Fruit fly (Drosophila melanogaster) whole organism, embryonic: ENCODE measurements around the gene mRRF2.

Source experiments
- B-H2 ChIP-seq: fragments of 200-800 bp; sonication (Bioruptor generic); optimal IDR thresholded peaks from 2 replicates; lab custom pipeline; 2018; ENCODE audit warnings: missing biosample characterization, mild to moderate bottlenecking, missing genetic modification characterization
- Bdp1 ChIP-seq: fragments of 200-800 bp; sonication (Bioruptor generic); optimal IDR thresholded peaks from 3 replicates; lab custom pipeline; 2016; ENCODE audit warnings: missing biosample characterization, missing genetic modification characterization
- CG1024 ChIP-seq: fragments of 200-800 bp; sonication (Bioruptor generic); IDR thresholded peaks from 2 replicates; pipeline ENCODE4 v1.3.6; 2022; ENCODE audit warnings: missing biosample characterization, missing genetic modification characterization
- CG11247 ChIP-seq: fragments of 200-800 bp; sonication (Bioruptor generic); IDR thresholded peaks from 2 replicates; pipeline ENCODE4 v1.3.6; 2022; ENCODE audit warnings: missing biosample characterization, missing genetic modification characterization
- CG11723 ChIP-seq: fragments of 200-800 bp; sonication (Bioruptor generic); optimal IDR thresholded peaks from 2 replicates; lab custom pipeline; 2017; ENCODE audit warnings: missing biosample characterization, mild to moderate bottlenecking, missing genetic modification characterization
- CG15696 ChIP-seq: fragments of 200-800 bp; sonication (Bioruptor generic); optimal IDR thresholded peaks from 2 replicates; lab custom pipeline; 2019; ENCODE audit warnings: missing biosample characterization, mild to moderate bottlenecking, missing genetic modification characterization, moderate library complexity
- CG2712 ChIP-seq: fragments of 200-800 bp; optimal IDR thresholded peaks from 3 replicates; lab custom pipeline; 2019; ENCODE audit warnings: missing biosample characterization, mild to moderate bottlenecking, missing genetic modification characterization, moderate library complexity
- CG30431 ChIP-seq: fragments of 200-800 bp; sonication (Bioruptor generic); optimal IDR thresholded peaks from 2 replicates; lab custom pipeline; 2017; ENCODE audit warnings: missing biosample characterization, missing genetic modification characterization
- CG4360 ChIP-seq: fragments of 200-800 bp; sonication (Bioruptor generic); IDR thresholded peaks from 2 replicates; pipeline ENCODE4 v1.3.6; 2022; ENCODE audit warnings: missing biosample characterization, missing genetic modification characterization
- CG4404 ChIP-seq: fragments of 200-800 bp; sonication (Bioruptor generic); IDR thresholded peaks from 2 replicates; pipeline ENCODE4 v1.3.6; 2022; ENCODE audit warnings: missing biosample characterization, missing genetic modification characterization
- CG4424 ChIP-seq: fragments of 200-800 bp; sonication (Bioruptor generic); optimal IDR thresholded peaks from 3 replicates; lab custom pipeline; 2016; ENCODE audit warnings: missing biosample characterization, missing genetic modification characterization
- CG4820 ChIP-seq: fragments of 200-800 bp; sonication (Bioruptor generic); optimal IDR thresholded peaks from 3 replicates; lab custom pipeline; 2016; ENCODE audit warnings: missing biosample characterization, missing genetic modification characterization
- CG5180 ChIP-seq: fragments of 200-800 bp; sonication (Bioruptor generic); optimal IDR thresholded peaks from 3 replicates; lab custom pipeline; 2017; ENCODE audit warnings: missing biosample characterization, missing genetic modification characterization, mild to moderate bottlenecking, moderate library complexity, missing genetic modification reagents
- CG6689 ChIP-seq: fragments of 200-800 bp; sonication (Bioruptor generic); IDR thresholded peaks from 2 replicates; pipeline ENCODE4 v1.3.6; 2022; ENCODE audit warnings: missing biosample characterization, missing genetic modification characterization
- CG8089 ChIP-seq: fragments of 200-800 bp; sonication (Bioruptor generic); optimal IDR thresholded peaks from 3 replicates; lab custom pipeline; 2016; ENCODE audit warnings: missing biosample characterization, missing genetic modification characterization
- CkIIα-i1 ChIP-seq: fragments of 200-800 bp; sonication (Bioruptor generic); IDR thresholded peaks from 2 replicates; pipeline ENCODE4 v1.3.6; 2022; ENCODE audit warnings: missing biosample characterization, missing genetic modification characterization
- Dad ChIP-seq: fragments of 200-800 bp; sonication (Bioruptor generic); optimal IDR thresholded peaks from 3 replicates; lab custom pipeline; 2016; ENCODE audit warnings: missing biosample characterization, missing genetic modification characterization
- Dref ChIP-seq: fragments of 200-800 bp; sonication (Bioruptor generic); IDR thresholded peaks from 2 replicates; pipeline ENCODE4 v1.3.6; 2022; ENCODE audit warnings: missing biosample characterization, missing genetic modification characterization
- ERR ChIP-seq: fragments of 200-800 bp; sonication (Bioruptor generic); optimal IDR thresholded peaks from 2 replicates; lab custom pipeline; 2016; ENCODE audit warnings: missing biosample characterization, missing genetic modification characterization
- Elba2 ChIP-seq: fragments of 200-800 bp; sonication (Bioruptor generic); optimal IDR thresholded peaks from 3 replicates; lab custom pipeline; 2016; ENCODE audit warnings: missing biosample characterization, missing genetic modification characterization
- Ets97D ChIP-seq: fragments of 200-800 bp; sonication (Bioruptor generic); optimal IDR thresholded peaks from 3 replicates; lab custom pipeline; 2016; ENCODE audit warnings: missing biosample characterization, missing genetic modification characterization
- HHEX ChIP-seq: fragments of 200-800 bp; sonication (Bioruptor generic); optimal IDR thresholded peaks from 3 replicates; lab custom pipeline; 2017; ENCODE audit warnings: missing biosample characterization, mild to moderate bottlenecking, missing genetic modification characterization, missing genetic modification reagents
- HmgZ ChIP-seq: fragments of 200-800 bp; sonication (Bioruptor generic); optimal IDR thresholded peaks from 2 replicates; lab custom pipeline; 2018; ENCODE audit warnings: missing biosample characterization, mild to moderate bottlenecking, missing genetic modification characterization
- Lhr ChIP-seq: fragments of 200-800 bp; sonication (Bioruptor generic); optimal IDR thresholded peaks from 3 replicates; lab custom pipeline; 2017; ENCODE audit warnings: mild to moderate bottlenecking, missing biosample characterization, missing genetic modification reagents, missing genetic modification characterization
- Med ChIP-seq: fragments of 200-800 bp; sonication (Bioruptor generic); peaks from one replicate; lab custom pipeline; 2016; ENCODE audit warnings: missing biosample characterization, missing genetic modification characterization, mild to moderate bottlenecking, inconsistent platforms, moderate library complexity
- NFAT ChIP-seq: fragments of 200-800 bp; sonication (Bioruptor generic); IDR thresholded peaks from 2 replicates; pipeline ENCODE4 v1.3.6; 2022; ENCODE audit warnings: missing biosample characterization, missing genetic modification characterization
- Neu2 ChIP-seq: fragments of 200-800 bp; sonication (Bioruptor generic); optimal IDR thresholded peaks from 3 replicates; lab custom pipeline; 2016; ENCODE audit warnings: missing biosample characterization, missing genetic modification characterization, borderline replicate concordance
- Sox102F ChIP-seq: fragments of 200-800 bp; sonication (Bioruptor generic); optimal IDR thresholded peaks from 2 replicates; lab custom pipeline; 2018; ENCODE audit warnings: missing biosample characterization, mild to moderate bottlenecking, missing genetic modification characterization, moderate library complexity
- Taf1 ChIP-seq: fragments of 200-800 bp; sonication (Bioruptor generic); IDR thresholded peaks from 2 replicates; pipeline ENCODE4 v1.3.6; 2022; ENCODE audit warnings: missing biosample characterization, missing genetic modification characterization
- Xbp1 ChIP-seq: fragments of 200-800 bp; sonication (Bioruptor generic); optimal IDR thresholded peaks from 3 replicates; lab custom pipeline; 2016; ENCODE audit warnings: missing biosample characterization, mild to moderate bottlenecking, missing genetic modification characterization
- az2 ChIP-seq: fragments of 200-800 bp; sonication (Bioruptor generic); optimal IDR thresholded peaks from 3 replicates; lab custom pipeline; 2016; ENCODE audit warnings: missing biosample characterization, missing genetic modification characterization
- cas ChIP-seq: fragments of 200-800 bp; sonication (Bioruptor generic); IDR thresholded peaks from 2 replicates; pipeline ENCODE4 v1.3.6; 2022; ENCODE audit warnings: missing biosample characterization, missing genetic modification characterization
- cg ChIP-seq: fragments of 200-800 bp; sonication (Bioruptor generic); optimal IDR thresholded peaks from 3 replicates; lab custom pipeline; 2019; ENCODE audit warnings: missing biosample characterization, mild to moderate bottlenecking, missing genetic modification characterization, moderate library complexity
- ci ChIP-seq: fragments of 200-800 bp; sonication (Bioruptor generic); IDR thresholded peaks from 3 replicates; pipeline ENCODE4 v1.3.6; 2022; ENCODE audit warnings: missing biosample characterization, missing genetic modification characterization
- crc ChIP-seq: fragments of 200-800 bp; sonication (Bioruptor generic); optimal IDR thresholded peaks from 2 replicates; lab custom pipeline; 2016; ENCODE audit warnings: missing biosample characterization, missing genetic modification characterization
- croc ChIP-seq: fragments of 200-800 bp; sonication (Bioruptor generic); conservative IDR thresholded peaks from 3 replicates; pipeline ENCODE4 v1.3.6; 2022; ENCODE audit warnings: missing biosample characterization, missing genetic modification characterization
- crol ChIP-seq: fragments of 200-800 bp; sonication (Bioruptor generic); IDR thresholded peaks from 2 replicates; pipeline ENCODE4 v1.3.6; 2022; ENCODE audit warnings: missing biosample characterization, missing genetic modification characterization
- dmrt11E ChIP-seq: fragments of 200-800 bp; sonication (Bioruptor generic); optimal IDR thresholded peaks from 3 replicates; lab custom pipeline; 2018; ENCODE audit warnings: missing biosample characterization, mild to moderate bottlenecking, missing genetic modification characterization, moderate library complexity
- esg ChIP-seq: fragments of 200-800 bp; sonication (Bioruptor generic); conservative IDR thresholded peaks from 2 replicates; pipeline ENCODE4 v1.3.6; 2022; ENCODE audit warnings: missing biosample characterization, missing genetic modification characterization
- eyg ChIP-seq: fragments of 200-800 bp; sonication (Bioruptor generic); optimal IDR thresholded peaks from 3 replicates; lab custom pipeline; 2016; ENCODE audit warnings: missing biosample characterization, missing genetic modification characterization
- fd96Cb ChIP-seq: fragments of 200-800 bp; sonication (Bioruptor generic); optimal IDR thresholded peaks from 2 replicates; lab custom pipeline; 2018; ENCODE audit warnings: missing biosample characterization, mild to moderate bottlenecking, missing genetic modification characterization, moderate library complexity
- grau ChIP-seq: fragments of 200-800 bp; optimal IDR thresholded peaks from 3 replicates; lab custom pipeline; 2019; ENCODE audit warnings: missing biosample characterization, mild to moderate bottlenecking, missing genetic modification characterization, moderate library complexity
- gsb-n ChIP-seq: fragments of 200-800 bp; sonication (Bioruptor generic); optimal IDR thresholded peaks from 3 replicates; lab custom pipeline; 2018; ENCODE audit warnings: missing biosample characterization, mild to moderate bottlenecking, missing genetic modification characterization
- lbe ChIP-seq: fragments of 200-800 bp; sonication (Bioruptor generic); optimal IDR thresholded peaks from 2 replicates; lab custom pipeline; 2016; ENCODE audit warnings: missing biosample characterization, mild to moderate bottlenecking, missing genetic modification characterization
- onecut ChIP-seq: fragments of 200-800 bp; sonication (Bioruptor generic); IDR thresholded peaks from 2 replicates; pipeline ENCODE4 v1.3.6; 2022; ENCODE audit warnings: missing biosample characterization, missing genetic modification characterization
- pan ChIP-seq, 4 experiments: fragments of >200 bp in 3 of 4; fragments of 200-800 bp in 1 of 4; sonication (Bioruptor generic) in 1 of 4; optimal IDR thresholded peaks in 3 of 4; IDR thresholded peaks in 1 of 4; 2 replicates each; pipeline versions ENCODE4 v1.3.6 to Lab custom; 2017 to 2022; ENCODE audit warnings: missing biosample characterization in 2 of 4, missing genetic modification characterization in 2 of 4, mixed read lengths in 1 of 4
- pita ChIP-seq: fragments of 200-800 bp; sonication (Bioruptor generic); optimal IDR thresholded peaks from 2 replicates; lab custom pipeline; 2017; ENCODE audit warnings: missing biosample characterization, mild to moderate bottlenecking, missing genetic modification characterization
- prd ChIP-seq, 3 experiments: fragments of >200 bp in 2 of 3; fragments of 200-800 bp in 1 of 3; sonication (Bioruptor generic) in 1 of 3; optimal IDR thresholded peaks in 2 of 3; IDR thresholded peaks in 1 of 3; 2 replicates in 2 of 3; 3 replicates in 1 of 3; pipeline versions ENCODE4 v1.3.6 to Lab custom; 2017 to 2022; ENCODE audit warnings: missing biosample characterization in 1 of 3, missing genetic modification characterization in 1 of 3
- tio ChIP-seq: fragments of 200-800 bp; sonication (Bioruptor generic); optimal IDR thresholded peaks from 2 replicates; lab custom pipeline; 2017; ENCODE audit warnings: missing biosample characterization, missing genetic modification characterization, inconsistent platforms

mRRF2 gene

dm6 chr3R:22597344-22597954 lies 16.0 kb upstream of the mRRF2 start (continued):
- TF ChIP-seq CG15696 (tag; lab: Kevin White, UChicago) = no peak
- no peak for TF ChIP-seq B-H2
- TF ChIP-seq pan (optimal IDR thresholded peaks at IDR 0.05; lab: Kevin White, UChicago) = no peak
- peak in 1 of 2 experiments; percentile 76 for TF ChIP-seq pan (GFP tag; optimal IDR thresholded peaks at IDR 0.05 in 1 of 2, IDR thresholded peaks at IDR 0.05 in 1 of 2)
- peak; percentile 94 for TF ChIP-seq ci (GFP tag; lab: Robert Waterston, UW)
- peak; percentile 71 for TF ChIP-seq dmrt11E (tag; lab: Kevin White, UChicago)
- peak; percentile 67 for TF ChIP-seq CG1024 (GFP tag; lab: Robert Waterston, UW)
- TF ChIP-seq CG30431 (GFP tag; lab: Kevin White, UChicago) = peak; percentile 47
- TF ChIP-seq crol = peak; percentile 27; the same call in 1 of the 2 replicates
- TF ChIP-seq HHEX (GFP tag; lab: Kevin White, UChicago) = peak; percentile 57
- TF ChIP-seq Ets97D (GFP tag; lab: Kevin White, UChicago) = peak; percentile 13
- no peak for TF ChIP-seq CG4424 (GFP tag; lab: Kevin White, UChicago)
- peak; percentile 94 for TF ChIP-seq grau (tag; lab: Kevin White, UChicago)
- TF ChIP-seq CG4820 (GFP tag; lab: Kevin White, UChicago) = peak; percentile 67
- peak; percentile 26 for TF ChIP-seq cg (GFP tag; lab: Kevin White, UChicago)
- no peak for TF ChIP-seq gsb-n (tag; lab: Kevin White, UChicago)
- peak; percentile 76 for TF ChIP-seq fd96Cb (tag; lab: Kevin White, UChicago)
- TF ChIP-seq CG5180 (GFP tag; lab: Kevin White, UChicago) = no peak
- peak; percentile 74 for TF ChIP-seq croc (GFP tag; lab: Robert Waterston, UW)
- peak; percentile 87 for TF ChIP-seq Sox102F
- TF ChIP-seq NFAT (GFP tag; lab: Robert Waterston, UW) = 0 out of 2 replicates have a peak, but pooled peaks have one; percentile 21
- TF ChIP-seq CG11247 = peak; percentile 78
- no peak for TF ChIP-seq CkIIα-i1 (GFP tag; lab: Robert Waterston, UW)
- no peak for TF ChIP-seq prd (optimal IDR thresholded peaks at IDR 0.05; lab: Kevin White, UChicago)
- peak; percentile 86 for TF ChIP-seq prd (GFP tag; IDR thresholded peaks at IDR 0.05; lab: Robert Waterston, UW)
- no peak for TF ChIP-seq HmgZ
- TF ChIP-seq crc (GFP tag; lab: Kevin White, UChicago) = peak; percentile 61
- TF ChIP-seq ERR (GFP tag; lab: Kevin White, UChicago) = peak; percentile 0
- TF ChIP-seq az2 (GFP tag; lab: Kevin White, UChicago) = peak; percentile 82
- no peak for TF ChIP-seq tio (GFP tag; lab: Kevin White, UChicago)
- TF ChIP-seq lbe (GFP tag; lab: Kevin White, UChicago) = no peak
- TF ChIP-seq cas (GFP tag; lab: Robert Waterston, UW) = no peak
- 0 out of 2 replicates have a peak, but pooled peaks have one; percentile 16 for TF ChIP-seq Taf1 (GFP tag; lab: Robert Waterston, UW)
- peak; percentile 78 for TF ChIP-seq Xbp1 (GFP tag; lab: Kevin White, UChicago)
- no peak for TF ChIP-seq pita (GFP tag; lab: Kevin White, UChicago)
- TF ChIP-seq Bdp1 (GFP tag; lab: Kevin White, UChicago) = peak; percentile 13
- TF ChIP-seq CG6689 = peak; percentile 77
- TF ChIP-seq CG11723 (GFP tag; lab: Kevin White, UChicago) = no peak
- TF ChIP-seq eyg (GFP tag; lab: Kevin White, UChicago) = no peak
- TF ChIP-seq CG2712 = peak; percentile 81
- peak; percentile 68 for TF ChIP-seq onecut
- TF ChIP-seq Dref (GFP tag; lab: Robert Waterston, UW) = no peak
- TF ChIP-seq esg (GFP tag; lab: Robert Waterston, UW) = peak; percentile 70
- peak; percentile 93 for TF ChIP-seq Med (GFP tag; lab: Kevin White, UChicago)
- peak; percentile 32; the same call in 1 of the 2 replicates for TF ChIP-seq CG4360
- TF ChIP-seq CG8089 (GFP tag; lab: Kevin White, UChicago) = no peak
- TF ChIP-seq CG4404 (GFP tag; lab: Robert Waterston, UW) = peak; percentile 50; the same call in 1 of the 2 replicates
- TF ChIP-seq Dad (GFP tag; lab: Kevin White, UChicago) = no peak
- TF ChIP-seq Elba2 (GFP tag; lab: Kevin White, UChicago) = no peak
- TF ChIP-seq Neu2 = no peak
- TF ChIP-seq Lhr = no peak
